Worm (Caenorhabditis elegans): ENCODE measurements around the gene clec-139.
A peak's percentile ranks its signal among the peaks of the same experiment; 100 is the strongest.

clec-139 gene

DNA sequence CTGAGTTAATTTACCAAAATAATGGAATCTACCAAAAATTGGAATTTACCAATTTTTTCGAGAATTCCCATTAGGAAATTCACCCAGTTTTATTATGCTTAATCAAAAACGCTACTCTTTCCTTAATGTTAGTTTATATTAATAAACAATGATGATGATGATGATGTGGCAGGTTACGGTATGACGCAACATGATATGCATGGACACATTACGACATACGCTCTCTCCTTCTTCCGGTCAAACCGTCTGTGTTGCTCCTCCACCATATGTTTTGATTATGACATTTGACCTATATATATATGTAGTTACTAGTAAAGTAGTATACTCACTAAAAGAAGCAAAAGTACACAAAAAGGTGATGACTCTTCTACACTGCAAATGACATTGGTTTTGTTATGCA lies 44.2 kb downstream of the clec-139 start:
- TF ChIP-seq unc-130 (tag; optimal IDR thresholded peaks at IDR 0.05) (no peak), fkh-8 (tag; optimal IDR thresholded peaks at IDR 0.05) (no peak), unc-86 (tag; optimal IDR thresholded peaks at IDR 0.05) (no peak), nhr-84 (tag; optimal IDR thresholded peaks at IDR 0.05) (no peak), nhr-237 (tag; optimal IDR thresholded peaks at IDR 0.05) (no peak), snu-23 (GFP tag; optimal IDR thresholded peaks at IDR 0.05) (no peak), nhr-28 (tag; optimal IDR thresholded peaks at IDR 0.05) (no peak), hpl-2 (GFP tag; optimal IDR thresholded peaks at IDR 0.05) (no peak), hlh-4 (tag; optimal IDR thresholded peaks at IDR 0.05) (no peak), egl-27 (tag; optimal IDR thresholded peaks at IDR 0.05) (no peak), nhr-19 (GFP tag; conservative IDR thresholded peaks at IDR 0.05) (no peak)

DNA sequence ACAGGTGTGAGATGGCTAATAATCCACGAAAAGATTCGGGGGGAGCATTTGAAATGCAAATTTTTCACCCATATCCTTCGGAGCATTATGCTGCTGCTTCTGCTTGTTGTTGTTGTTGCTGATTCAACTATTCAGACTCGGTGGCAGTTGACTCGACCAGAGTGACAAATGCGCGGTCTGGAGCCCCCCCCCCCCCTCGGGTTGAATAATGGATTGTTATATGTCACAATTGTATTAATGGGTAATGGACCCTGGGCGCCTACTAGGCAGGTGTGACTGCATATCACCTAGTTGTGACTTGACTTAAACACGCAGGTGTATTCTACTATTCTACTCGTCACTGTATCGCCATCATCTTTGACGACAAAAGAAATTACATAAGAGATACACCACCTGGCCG lies 46.0 kb downstream of the clec-139 start:
- no peak for TF ChIP-seq ets-5 (GFP tag; IDR thresholded peaks at IDR 0.05)
- no peak for TF ChIP-seq ceh-82 (tag; optimal IDR thresholded peaks at IDR 0.05)
- no peak for TF ChIP-seq skn-1 (tag; optimal IDR thresholded peaks at IDR 0.05)
- no peak for TF ChIP-seq vab-15 (tag; optimal IDR thresholded peaks at IDR 0.05)
- TF ChIP-seq snpc-4 (tag; optimal IDR thresholded peaks at IDR 0.05) = no peak
- no peak for TF ChIP-seq elt-3 (tag; optimal IDR thresholded peaks at IDR 0.05)
- TF ChIP-seq unc-130 (tag; optimal IDR thresholded peaks at IDR 0.05) = no peak
- TF ChIP-seq ama-1 (optimal IDR thresholded peaks at IDR 0.05) = no peak
- no peak for TF ChIP-seq aha-1 (tag; optimal IDR thresholded peaks at IDR 0.05)
- TF ChIP-seq lin-35 (GFP tag; optimal IDR thresholded peaks at IDR 0.05) = no peak
- no peak for TF ChIP-seq jun-1 (tag; optimal IDR thresholded peaks at IDR 0.05)
- no peak for TF ChIP-seq mep-1 (tag; optimal IDR thresholded peaks at IDR 0.05)

- TF ChIP-seq unc-86 (tag; optimal IDR thresholded peaks at IDR 0.05) (peak; percentile 2), lin-14 (GFP tag; optimal IDR thresholded peaks at IDR 0.05) (peak; percentile 48), efl-3 (GFP tag; optimal IDR thresholded peaks at IDR 0.05) (no peak), lin-35 (GFP tag; optimal IDR thresholded peaks at IDR 0.05) (no peak)
Measured at ce11 chrII:4574658-4575057, 46.9 kb downstream of the clec-139 start.

ce11 chrII:4573084-4573483 lies 48.5 kb downstream of the clec-139 start:
- peak; percentile 84 for TF ChIP-seq nhr-85 (tag)
- TF ChIP-seq egl-27 (tag; optimal IDR thresholded peaks at IDR 0.05) = no peak
- TF ChIP-seq lin-14 (GFP tag; optimal IDR thresholded peaks at IDR 0.05) = peak; percentile 67

- TF ChIP-seq nhr-71 (tag; optimal IDR thresholded peaks at IDR 0.05) = no peak
- TF ChIP-seq rnt-1 (tag; optimal IDR thresholded peaks at IDR 0.05) = peak; percentile 11
- no peak for TF ChIP-seq skn-1 (tag; optimal IDR thresholded peaks at IDR 0.05)
- TF ChIP-seq grh-1 (GFP tag; IDR thresholded peaks at IDR 0.05) = no peak
- no peak for TF ChIP-seq ceh-8 (GFP tag; optimal IDR thresholded peaks at IDR 0.05)
- TF ChIP-seq ztf-11 (tag; optimal IDR thresholded peaks at IDR 0.05) = no peak
Measured at ce11 chrII:4572579-4572978, 49.0 kb downstream of the clec-139 start.

ce11 chrII:4571868-4572267 lies 49.7 kb downstream of the clec-139 start, which contains the start of gene vab-1:
vab-1 (plus strand) TSS chrII:4572000.
- TF ChIP-seq sox-4 (tag; optimal IDR thresholded peaks at IDR 0.05) (no peak), unc-30 (tag; optimal IDR thresholded peaks at IDR 0.05) (no peak), efl-1 (optimal IDR thresholded peaks at IDR 0.05) (no peak), efl-1 (GFP tag; optimal IDR thresholded peaks at IDR 0.05 in 1 of 2) (peak in 1 of 2 experiments; percentile 70), lir-3 (tag; optimal IDR thresholded peaks at IDR 0.05; ENCODE audit: poor library complexity) (no peak)

All from whole organism, L1 larva.